ENCODE assay signal across 3 worm cellular contexts in genomic region chrII:12722685-12723287, ce11.
TF ChIP-seq lines count a peak whose summit lies in the region.

No protein-coding gene starts in this region.

TF ChIP-seq in whole organism, L3 larva, 47 proteins besides CTCF, POLR2A, EP300 and RAD21:
- TF ChIP-seq nfya-1 (tag; optimal IDR thresholded peaks at IDR 0.05; lab: Kevin White, UChicago; ENCODE audit: insufficient read depth) (peak; percentile 92), egl-27 (tag; optimal IDR thresholded peaks at IDR 0.05; lab: Kevin White, UChicago) (no peak)

TF ChIP-seq in whole organism, late embryonic, 69 proteins besides CTCF, POLR2A, EP300 and RAD21:
- TF ChIP-seq rnt-1 (tag; optimal IDR thresholded peaks at IDR 0.05; lab: Kevin White, UChicago) (no peak), ceh-14 (tag; optimal IDR thresholded peaks at IDR 0.05; lab: Kevin White, UChicago) (no peak), ceh-48 (tag; optimal IDR thresholded peaks at IDR 0.05; lab: Kevin White, UChicago) (no peak), nfya-1 (tag; optimal IDR thresholded peaks at IDR 0.05; lab: Kevin White, UChicago) (peak; percentile 90), sox-2 (GFP tag; IDR thresholded peaks at IDR 0.05; lab: Robert Waterston, UW) (no peak), madf-2 (tag; optimal IDR thresholded peaks at IDR 0.05; lab: Kevin White, UChicago) (no peak), ref-2 (tag; optimal IDR thresholded peaks at IDR 0.05; lab: Kevin White, UChicago) (no peak), ceh-34 (tag; optimal IDR thresholded peaks at IDR 0.05; lab: Kevin White, UChicago) (no peak)
TF ChIP-seq in whole organism, late embryonic: peak in this region for 1.

TF ChIP-seq in whole organism, young adult, 124 proteins besides CTCF, POLR2A, EP300 and RAD21:
- no peak for TF ChIP-seq rec-8 (tag; optimal IDR thresholded peaks at IDR 0.05; lab: Kevin White, UChicago)
- 0 out of 2 replicates have a peak, but pooled peaks have one; percentile 31 for TF ChIP-seq nfyb-1 (GFP tag; IDR thresholded peaks at IDR 0.05; lab: Robert Waterston, UW)
- TF ChIP-seq B0336.3 (GFP tag; IDR thresholded peaks at IDR 0.05; lab: Robert Waterston, UW) = no peak
TF ChIP-seq in whole organism, young adult: peak in this region for 1.
